Worm (Caenorhabditis elegans) whole organism, L4/young adult: Measurements from ENCODE around the gene C01G12.16.

Experiments
- W03F9.2 ChIP-seq: fragments of 150-350 bp; optimal IDR thresholded peaks from 2 replicates; lab custom pipeline; 2014; ENCODE audit warnings: missing biosample characterization, missing genetic modification characterization
- dao-5 ChIP-seq: sonication (generic microtip); optimal IDR thresholded peaks from 2 replicates; lab custom pipeline; 2016; ENCODE audit warnings: missing genotype, missing genetic modification characterization, moderate library complexity, missing compliant biosample characterization
- him-1 ChIP-seq: sonication (generic microtip); optimal IDR thresholded peaks from 2 replicates; lab custom pipeline; 2016; ENCODE audit warnings: missing genotype, missing genetic modification reagents, missing genetic modification characterization, missing compliant biosample characterization

C01G12.16 gene

DNA sequence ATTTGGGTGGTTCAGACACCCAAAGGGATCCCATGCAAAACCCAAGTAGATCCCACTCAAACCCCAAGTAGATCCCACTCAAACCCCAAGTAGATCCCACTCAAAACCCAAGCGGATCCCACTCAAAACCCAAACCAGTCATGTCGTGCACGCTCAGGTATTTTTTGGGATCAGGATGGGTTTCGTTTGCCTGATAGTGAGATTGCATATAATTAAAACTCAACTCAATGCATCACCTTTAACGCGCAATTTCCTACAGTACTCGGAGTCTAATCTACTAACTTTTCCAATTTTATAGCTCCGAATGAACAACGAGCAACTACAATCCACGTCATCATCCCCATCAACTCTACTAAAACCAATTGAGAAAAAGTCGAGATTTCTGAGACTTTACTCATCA lies 48.2 kb downstream of the C01G12.16 start, which contains the start of gene phlp-2:
Gene phlp-2, plus strand, starts transcription at position 301 of the 400 bp plus-strand sequence.
- TF ChIP-seq dao-5 (tag; lab: Kevin White, UChicago) (no peak), W03F9.2 (tag; lab: Kevin White, UChicago) (no peak), him-1 (tag; lab: Kevin White, UChicago) (no peak)

DNA sequence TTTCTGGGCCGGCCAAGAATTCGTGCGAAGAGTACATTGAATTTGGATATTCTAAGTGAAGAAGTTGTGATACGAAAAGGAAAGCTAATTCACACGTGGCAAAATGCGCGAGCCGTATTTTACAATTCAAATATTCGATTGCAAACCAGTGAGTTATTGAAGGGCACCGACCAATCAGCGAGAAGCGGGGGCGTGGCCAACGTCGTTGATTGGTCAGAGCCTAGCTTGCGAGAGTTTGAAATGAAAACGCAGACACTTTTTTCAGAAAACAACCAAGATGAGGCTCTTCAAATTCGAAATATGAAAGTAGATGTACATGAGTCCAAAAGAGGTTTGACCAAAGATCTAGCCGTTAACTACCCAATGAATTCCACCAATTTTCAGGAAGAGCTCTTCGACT lies 49.6 kb downstream of the C01G12.16 start:
- no peak for TF ChIP-seq him-1 (tag; lab: Kevin White, UChicago)
- TF ChIP-seq dao-5 (tag; lab: Kevin White, UChicago): no peak
- no peak for TF ChIP-seq W03F9.2 (tag; lab: Kevin White, UChicago)
